Worm (Caenorhabditis elegans) whole organism, L1 larva: ENCODE measurements around the gene F22B3.10.
A peak's percentile ranks its signal among the peaks of the same experiment; 100 is the strongest.

Experiments used
- C16A3.4 ChIP-seq: fragments of 150-350 bp; optimal IDR thresholded peaks from 2 replicates; lab custom pipeline; 2014; ENCODE audit warnings: missing biosample characterization, missing genetic modification characterization
- C34B4.2 ChIP-seq: sonication (generic microtip); optimal IDR thresholded peaks from 2 replicates; lab custom pipeline; 2017; ENCODE audit warnings: mild to moderate bottlenecking, missing genetic modification characterization, missing compliant biosample characterization
- Y116A8C.19 ChIP-seq: sonication (generic microtip); optimal IDR thresholded peaks from 2 replicates; lab custom pipeline; 2016; ENCODE audit warnings: missing compliant biosample characterization, missing genetic modification characterization, borderline replicate concordance
- aha-1 ChIP-seq: fragments of 150-350 bp; optimal IDR thresholded peaks from 2 replicates; lab custom pipeline; 2014; ENCODE audit warnings: missing biosample characterization, missing genetic modification characterization
- aly-2 ChIP-seq: fragments of 150-350 bp; optimal IDR thresholded peaks from 2 replicates; lab custom pipeline; 2014; ENCODE audit warnings: missing biosample characterization, missing genetic modification characterization
- ama-1 ChIP-seq: fragments of 150-350 bp; optimal IDR thresholded peaks from 2 replicates; lab custom pipeline; 2014
- blmp-1 ChIP-seq: fragments of 150-350 bp; optimal IDR thresholded peaks from 2 replicates; lab custom pipeline; 2014; ENCODE audit warnings: missing biosample characterization, missing genetic modification characterization
- ceh-63 ChIP-seq: fragments of 200-800 bp; sonication (Bioruptor generic); optimal IDR thresholded peaks from 2 replicates; lab custom pipeline; 2018; ENCODE audit warnings: mild to moderate bottlenecking, missing genetic modification characterization, missing compliant biosample characterization
- ceh-88 ChIP-seq: fragments of 200-800 bp; sonication (Bioruptor generic); IDR thresholded peaks from 2 replicates; pipeline ENCODE4 v1.3.6; 2022; ENCODE audit warnings: missing genetic modification characterization, missing compliant biosample characterization
- ceh-90 ChIP-seq: sonication (generic microtip); optimal IDR thresholded peaks from 2 replicates; lab custom pipeline; 2016; ENCODE audit warnings: missing genetic modification characterization, missing compliant biosample characterization
- ces-1 ChIP-seq: fragments of 150-350 bp; optimal IDR thresholded peaks from 2 replicates; lab custom pipeline; 2014; ENCODE audit warnings: missing biosample characterization, missing genetic modification reagents, missing genetic modification characterization
- dpl-1 ChIP-seq, 3 experiments: fragments of 150-350 bp in 2 of 3; sonication (generic microtip) in 1 of 3; optimal IDR thresholded peaks; 2 replicates each; lab custom pipeline; 2014 to 2017; ENCODE audit warnings: missing biosample characterization in 3 of 3, missing genetic modification characterization in 3 of 3, missing genetic modification reagents in 3 of 3
- efl-1 ChIP-seq, 4 experiments: fragments of 150-350 bp; optimal IDR thresholded peaks in 3 of 4; peaks in 1 of 4; 1 replicate in 1 of 4; 2 replicates in 3 of 4; lab custom pipeline; 2014; ENCODE audit warnings: missing biosample characterization in 2 of 4, missing genetic modification characterization in 2 of 4, missing genetic modification reagents in 2 of 4
- egl-27 ChIP-seq, 2 experiments: fragments of 150-350 bp in 1 of 2; sonication (generic microtip); optimal IDR thresholded peaks; 3 replicates each; lab custom pipeline; 2017 to 2018; ENCODE audit warnings: missing biosample characterization in 2 of 2, missing genetic modification characterization in 2 of 2, missing genetic modification reagents in 2 of 2
- elt-3 ChIP-seq, 6 experiments: fragments of 150-350 bp in 1 of 6; sonication (generic microtip); optimal IDR thresholded peaks; 2 replicates each; lab custom pipeline; 2017 to 2018; ENCODE audit warnings: missing biosample characterization in 6 of 6, missing genetic modification characterization in 6 of 6, inconsistent platforms in 1 of 6
- ets-5 ChIP-seq: fragments of 200-800 bp; sonication (Bioruptor generic); IDR thresholded peaks from 2 replicates; pipeline ENCODE4 v1.3.6; 2022; ENCODE audit warnings: missing genetic modification characterization, missing compliant biosample characterization
- fkh-10 ChIP-seq: sonication (generic microtip); optimal IDR thresholded peaks from 2 replicates; lab custom pipeline; 2017; ENCODE audit warnings: missing biosample characterization, missing genetic modification reagents, missing genetic modification characterization
- fkh-8 ChIP-seq: sonication (generic microtip); optimal IDR thresholded peaks from 2 replicates; lab custom pipeline; 2016; ENCODE audit warnings: mild to moderate bottlenecking, missing genetic modification characterization, missing compliant biosample characterization
- fos-1 ChIP-seq: fragments of 150-350 bp; optimal IDR thresholded peaks from 2 replicates; lab custom pipeline; 2014; ENCODE audit warnings: missing biosample characterization, missing genetic modification characterization
- irx-1 ChIP-seq: sonication (generic microtip); optimal IDR thresholded peaks from 2 replicates; lab custom pipeline; 2016; ENCODE audit warnings: missing genetic modification characterization, missing compliant biosample characterization
- lin-13 ChIP-seq: fragments of 150-350 bp; optimal IDR thresholded peaks from 2 replicates; lab custom pipeline; 2014; ENCODE audit warnings: missing biosample characterization, missing genetic modification reagents, missing genetic modification characterization
- lin-14 ChIP-seq: fragments of 200-800 bp; sonication (Bioruptor generic); optimal IDR thresholded peaks from 2 replicates; lab custom pipeline; 2018; ENCODE audit warnings: mild to moderate bottlenecking, missing genetic modification characterization, moderate library complexity, missing compliant biosample characterization
- lin-35 ChIP-seq, 2 experiments: fragments of 150-350 bp; optimal IDR thresholded peaks; 2 replicates each; lab custom pipeline; 2014; ENCODE audit warnings: missing biosample characterization in 2 of 2, missing genetic modification characterization in 2 of 2, missing genetic modification reagents in 2 of 2
- mab-9 ChIP-seq: fragments of 200-800 bp; sonication (Bioruptor generic); IDR thresholded peaks from 2 replicates; pipeline ENCODE4 v1.3.6; 2022; ENCODE audit warnings: missing genetic modification reagents, missing genetic modification characterization, missing compliant biosample characterization
- mdl-1 ChIP-seq, 2 experiments: fragments of 150-350 bp; optimal IDR thresholded peaks; 2 replicates each; lab custom pipeline; 2014 to 2017; ENCODE audit warnings: missing biosample characterization in 2 of 2, missing genetic modification characterization in 2 of 2, inconsistent platforms in 1 of 2
- mef-2 ChIP-seq: fragments of 150-350 bp; optimal IDR thresholded peaks from 2 replicates; lab custom pipeline; 2014; ENCODE audit warnings: missing biosample characterization, missing genetic modification characterization
- mep-1 ChIP-seq: fragments of 150-350 bp; optimal IDR thresholded peaks from 2 replicates; lab custom pipeline; 2014; ENCODE audit warnings: missing biosample characterization, missing genetic modification characterization
- nhr-11 ChIP-seq: fragments of 150-350 bp; optimal IDR thresholded peaks from 2 replicates; lab custom pipeline; 2014; ENCODE audit warnings: missing biosample characterization, missing genetic modification characterization
- nhr-12 ChIP-seq: sonication (generic microtip); optimal IDR thresholded peaks from 2 replicates; lab custom pipeline; 2017; ENCODE audit warnings: missing biosample characterization, missing genetic modification characterization
- nhr-237 ChIP-seq: fragments of 150-350 bp; optimal IDR thresholded peaks from 2 replicates; lab custom pipeline; 2014; ENCODE audit warnings: missing biosample characterization, missing genetic modification characterization
- nhr-76 ChIP-seq: sonication (generic microtip); optimal IDR thresholded peaks from 2 replicates; lab custom pipeline; 2017; ENCODE audit warnings: missing biosample characterization, missing genetic modification characterization
- nhr-77 ChIP-seq: fragments of 150-350 bp; optimal IDR thresholded peaks from 2 replicates; lab custom pipeline; 2014; ENCODE audit warnings: missing biosample characterization, missing genetic modification characterization
- nhr-84 ChIP-seq: sonication (generic microtip); optimal IDR thresholded peaks from 2 replicates; lab custom pipeline; 2017; ENCODE audit warnings: missing biosample characterization, missing genetic modification characterization
- nhr-85 ChIP-seq: sonication (generic microtip); peaks from one replicate; lab custom pipeline; 2016; ENCODE audit warnings: missing genetic modification characterization, inconsistent platforms, missing compliant biosample characterization
- nhr-90 ChIP-seq: sonication (generic microtip); optimal IDR thresholded peaks from 2 replicates; lab custom pipeline; 2016; ENCODE audit warnings: mild to moderate bottlenecking, missing genetic modification characterization, missing compliant biosample characterization; ENCODE audit not compliant: poor library complexity
- pag-3 ChIP-seq: sonication (generic microtip); optimal IDR thresholded peaks from 2 replicates; lab custom pipeline; 2017; ENCODE audit warnings: missing genetic modification characterization, mild to moderate bottlenecking, missing compliant biosample characterization, antibody characterized with exemption, borderline replicate concordance; ENCODE audit not compliant: insufficient read depth
- pqm-1 ChIP-seq: sonication (generic microtip); optimal IDR thresholded peaks from 3 replicates; lab custom pipeline; 2017; ENCODE audit warnings: missing biosample characterization, missing genetic modification characterization
- rnt-1 ChIP-seq: sonication (generic microtip); optimal IDR thresholded peaks from 2 replicates; lab custom pipeline; 2016; ENCODE audit warnings: mild to moderate bottlenecking, missing genetic modification characterization, moderate library complexity, missing compliant biosample characterization
- skn-1 ChIP-seq: fragments of 150-350 bp; optimal IDR thresholded peaks from 2 replicates; lab custom pipeline; 2014; ENCODE audit warnings: missing biosample characterization, missing genetic modification characterization
- snu-23 ChIP-seq: sonication (generic microtip); optimal IDR thresholded peaks from 2 replicates; lab custom pipeline; 2016; ENCODE audit warnings: missing genetic modification characterization, missing compliant biosample characterization
- sox-4 ChIP-seq: sonication (generic microtip); optimal IDR thresholded peaks from 2 replicates; lab custom pipeline; 2016; ENCODE audit warnings: missing genetic modification characterization, missing compliant biosample characterization
- swsn-7 ChIP-seq: sonication (generic microtip); optimal IDR thresholded peaks from 2 replicates; lab custom pipeline; 2016; ENCODE audit warnings: missing genetic modification characterization, missing compliant biosample characterization
- tlp-1 ChIP-seq: fragments of 150-350 bp; optimal IDR thresholded peaks from 2 replicates; lab custom pipeline; 2014; ENCODE audit warnings: missing biosample characterization, missing genetic modification characterization
- unc-86 ChIP-seq: sonication (generic microtip); optimal IDR thresholded peaks from 2 replicates; lab custom pipeline; 2016; ENCODE audit warnings: missing genetic modification characterization, missing compliant biosample characterization
- unc-98 ChIP-seq: fragments of 200-800 bp; sonication (Bioruptor generic); IDR thresholded peaks from 2 replicates; pipeline ENCODE4 v1.3.6; 2022; ENCODE audit warnings: missing genetic modification characterization, missing compliant biosample characterization
- xbp-1 ChIP-seq: sonication (generic microtip); optimal IDR thresholded peaks from 2 replicates; lab custom pipeline; 2016; ENCODE audit warnings: missing genetic modification characterization, missing compliant biosample characterization
- zip-4 ChIP-seq: fragments of 200-800 bp; sonication (Bioruptor generic); optimal IDR thresholded peaks from 2 replicates; lab custom pipeline; 2018; ENCODE audit warnings: mild to moderate bottlenecking, missing genetic modification characterization, moderate library complexity, missing compliant biosample characterization

Gene F22B3.10

DNA sequence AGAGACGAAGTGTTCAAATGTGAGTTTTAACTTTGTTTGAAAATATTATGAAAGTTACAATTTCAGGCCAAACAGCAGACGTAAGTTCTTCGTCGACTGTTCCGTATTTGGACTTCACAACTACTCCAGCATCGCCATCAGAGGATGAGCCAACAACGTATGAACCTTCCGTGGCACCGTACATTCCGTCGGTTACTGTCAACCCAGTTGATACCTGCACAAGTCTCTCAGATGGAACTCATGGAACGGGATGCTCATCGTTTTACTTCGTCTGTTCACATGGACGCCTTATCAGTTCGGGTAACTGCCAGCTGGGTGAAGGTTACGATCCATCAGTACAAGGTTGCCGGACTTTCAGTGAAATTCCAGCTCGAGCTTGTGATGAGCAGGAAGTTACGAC is 39.1 kb downstream of the F22B3.10 start:
- TF ChIP-seq swsn-7 (no peak), nhr-90 (no peak), ama-1 (lab: Kevin White, UChicago) (no peak), pag-3 (tag; lab: Kevin White, UChicago) (no peak), mdl-1 (tag; optimal IDR thresholded peaks at IDR 0.05; lab: Kevin White, UChicago) (no peak), irx-1 (tag; lab: Kevin White, UChicago) (no peak), nhr-76 (no peak), blmp-1 (tag; lab: Kevin White, UChicago) (no peak), nhr-11 (tag; lab: Kevin White, UChicago) (no peak), ces-1 (GFP tag; lab: Kevin White, UChicago) (no peak), ceh-90 (tag; lab: Kevin White, UChicago) (no peak), C16A3.4 (tag; lab: Kevin White, UChicago) (no peak), lin-14 (GFP tag; lab: Kevin White, UChicago) (no peak)
- TF ChIP-seq, all 84 proteins: peak for 0

DNA sequence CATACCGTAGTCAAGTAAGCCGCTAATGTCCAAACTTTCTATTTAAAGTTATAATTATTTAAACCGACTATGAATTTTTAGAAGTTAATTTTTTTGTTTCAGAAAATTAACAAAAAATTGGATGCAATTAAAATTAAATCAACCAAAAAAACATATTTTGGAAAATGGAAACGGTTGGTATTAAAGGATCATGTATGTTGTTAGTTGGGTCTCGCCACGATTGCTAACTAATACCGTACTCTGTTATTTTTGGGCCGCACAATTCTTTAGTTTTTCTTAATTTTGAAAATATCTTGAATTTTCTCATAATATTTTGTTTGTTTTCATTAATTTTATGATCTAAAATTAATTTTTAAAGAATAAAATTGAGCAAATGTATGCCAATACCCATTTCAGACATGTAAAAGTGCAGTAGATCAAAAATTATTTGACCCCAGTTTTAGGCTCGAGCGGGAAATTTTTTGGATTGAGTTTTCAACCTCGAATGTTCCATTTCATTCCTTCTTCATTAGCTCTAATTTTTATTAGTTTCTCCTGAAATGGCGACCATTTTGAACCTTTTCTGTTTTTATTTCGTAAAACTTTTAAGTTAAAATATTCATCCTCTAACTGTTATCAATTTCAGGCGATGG is 42.3 kb downstream of the F22B3.10 start, which contains the start of gene cbd-1:
TSS of gene cbd-1 (plus strand) at position 626 of the 632 bp plus-strand sequence.
- TF ChIP-seq fos-1 (tag; lab: Kevin White, UChicago) (no peak), skn-1 (tag; lab: Kevin White, UChicago) (no peak), Y116A8C.19 (tag; lab: Kevin White, UChicago) (no peak), C16A3.4 (tag; lab: Kevin White, UChicago) (no peak), sox-4 (tag; lab: Kevin White, UChicago) (no peak)

DNA sequence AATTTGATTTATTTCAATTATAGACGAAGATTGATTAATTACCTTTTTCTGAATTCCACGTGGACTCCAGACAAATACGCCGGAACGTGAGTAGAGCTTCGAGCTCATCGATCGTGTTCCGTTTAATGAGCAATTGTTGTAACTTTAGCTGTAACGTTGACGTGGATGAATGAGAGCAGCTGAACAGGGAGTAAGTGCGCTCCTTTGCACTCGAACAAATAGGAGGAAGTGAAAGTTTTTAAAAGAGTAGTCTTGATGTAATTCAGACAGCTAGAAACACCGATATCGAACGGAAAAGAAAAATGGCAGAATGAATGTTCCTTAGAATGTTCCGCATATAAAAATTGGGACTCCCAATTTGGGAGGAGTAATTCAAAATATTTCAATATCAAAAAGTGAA is 43.2 kb downstream of the F22B3.10 start, which contains the start of gene sec-31:
TSS of gene sec-31 (minus strand) at position 148 of the 400 bp plus-strand sequence.
- TF ChIP-seq blmp-1 (tag; lab: Kevin White, UChicago) (peak; percentile 97), fkh-10 (no peak), nhr-237 (tag; lab: Kevin White, UChicago) (no peak), rnt-1 (tag; lab: Kevin White, UChicago) (peak; percentile 28), lin-13 (GFP tag; lab: Kevin White, UChicago) (no peak), aly-2 (tag; lab: Kevin White, UChicago) (no peak), egl-27 (tag; optimal IDR thresholded peaks at IDR 0.05; lab: Kevin White, UChicago) (no peak), C16A3.4 (tag; lab: Kevin White, UChicago) (peak; percentile 21), unc-86 (tag; lab: Kevin White, UChicago) (no peak), mef-2 (no peak), efl-1 (optimal IDR thresholded peaks at IDR 0.05; lab: Kevin White, UChicago) (peak; percentile 33 to 71), efl-1 (GFP tag; optimal IDR thresholded peaks at IDR 0.05 in 1 of 2; lab: Kevin White, UChicago) (peak; percentile 74 to 98), fos-1 (tag; lab: Kevin White, UChicago) (no peak), xbp-1 (tag; lab: Kevin White, UChicago) (peak; percentile 26), unc-98 (GFP tag; lab: Robert Waterston, UW) (no peak), Y116A8C.19 (tag; lab: Kevin White, UChicago) (no peak), ets-5 (GFP tag; lab: Robert Waterston, UW) (no peak), aha-1 (tag; lab: Kevin White, UChicago) (no peak), lin-14 (GFP tag; lab: Kevin White, UChicago) (no peak), tlp-1 (no peak), ceh-88 (GFP tag; lab: Robert Waterston, UW) (no peak), nhr-77 (tag; lab: Kevin White, UChicago) (no peak), mab-9 (GFP tag; lab: Robert Waterston, UW) (no peak), pag-3 (tag; lab: Kevin White, UChicago) (no peak), irx-1 (tag; lab: Kevin White, UChicago) (no peak), sox-4 (tag; lab: Kevin White, UChicago) (no peak), dpl-1 (GFP tag; optimal IDR thresholded peaks at IDR 0.05; lab: Kevin White, UChicago) (peak; percentile 28 to 74 (median 66)), nhr-84 (tag; lab: Kevin White, UChicago) (no peak), nhr-85 (tag; lab: Kevin White, UChicago) (no peak), elt-3 (tag; optimal IDR thresholded peaks at IDR 0.05; lab: Kevin White, UChicago) (no peak), skn-1 (tag; lab: Kevin White, UChicago) (peak; percentile 25), fkh-8 (tag; lab: Kevin White, UChicago) (no peak), zip-4 (GFP tag; lab: Kevin White, UChicago) (no peak), nhr-12 (tag; lab: Kevin White, UChicago) (no peak), ama-1 (lab: Kevin White, UChicago) (no peak), lin-35 (GFP tag; optimal IDR thresholded peaks at IDR 0.05; lab: Kevin White, UChicago) (peak; percentile 49 to 85), snu-23 (GFP tag; lab: Kevin White, UChicago) (no peak), mep-1 (tag; lab: Kevin White, UChicago) (no peak), pqm-1 (tag; lab: Kevin White, UChicago) (no peak), ceh-63 (GFP tag; lab: Kevin White, UChicago) (no peak), C34B4.2 (tag; lab: Kevin White, UChicago) (no peak)
